Worm (Caenorhabditis elegans): ENCODE data around the gene sdz-9.

ce11 chrII:2749595-2750048, 23.8 kb downstream of the sdz-9 start, which contains the start of gene F29A7.4:
- TF ChIP-seq ztf-11 (tag; optimal IDR thresholded peaks at IDR 0.05) (no peak), mab-5 (tag; optimal IDR thresholded peaks at IDR 0.05) (no peak), tbx-8 (GFP tag; optimal IDR thresholded peaks at IDR 0.05) (no peak), nhr-237 (tag; optimal IDR thresholded peaks at IDR 0.05) (no peak), nhr-12 (tag; optimal IDR thresholded peaks at IDR 0.05) (no peak), nhr-28 (tag; optimal IDR thresholded peaks at IDR 0.05) (no peak), unc-62 (GFP tag; optimal IDR thresholded peaks at IDR 0.05) (no peak), elt-1 (tag; optimal IDR thresholded peaks at IDR 0.05; ENCODE audit: borderline replicate concordance, insufficient read depth) (no peak), nhr-76 (tag; optimal IDR thresholded peaks at IDR 0.05) (no peak), blmp-1 (tag; optimal IDR thresholded peaks at IDR 0.05) (no peak), ces-1 (GFP tag; optimal IDR thresholded peaks at IDR 0.05) (no peak), lin-13 (tag; optimal IDR thresholded peaks at IDR 0.05) (no peak)

Data from whole organism, mixed stage, embryonic.